Fruit fly (Drosophila melanogaster) whole organism, pupa: ENCODE data around the gene Ptip.

Source experiments
- CG10348 ChIP-seq: fragments of 200-800 bp; sonication (Bioruptor generic); IDR thresholded peaks from 2 replicates; pipeline ENCODE4 v1.3.6; 2022; ENCODE audit warnings: missing biosample characterization, missing genetic modification characterization
- CG12605 ChIP-seq: fragments of 200-800 bp; sonication (Bioruptor generic); IDR thresholded peaks from 2 replicates; pipeline ENCODE4 v1.3.6; 2022; ENCODE audit warnings: missing biosample characterization, missing genetic modification characterization
- CG13204 ChIP-seq: fragments of 200-800 bp; sonication (Bioruptor generic); optimal IDR thresholded peaks from 2 replicates; lab custom pipeline; 2018; ENCODE audit warnings: missing biosample characterization, mild to moderate bottlenecking, missing genetic modification characterization, moderate library complexity
- CG14655 ChIP-seq: fragments of 200-800 bp; sonication (Bioruptor generic); optimal IDR thresholded peaks from 3 replicates; lab custom pipeline; 2017; ENCODE audit warnings: mild to moderate bottlenecking, missing biosample characterization, missing genetic modification reagents, missing genetic modification characterization
- CG15710 ChIP-seq: fragments of 200-800 bp; sonication (Bioruptor generic); optimal IDR thresholded peaks from 2 replicates; lab custom pipeline; 2018; ENCODE audit warnings: missing biosample characterization, mild to moderate bottlenecking, missing genetic modification characterization, moderate library complexity
- CG17806 ChIP-seq: fragments of 200-800 bp; sonication (Bioruptor generic); optimal IDR thresholded peaks from 2 replicates; lab custom pipeline; 2018; ENCODE audit warnings: missing biosample characterization, mild to moderate bottlenecking, missing genetic modification characterization, moderate library complexity
- CG32121 ChIP-seq: fragments of 200-800 bp; sonication (Bioruptor generic); IDR thresholded peaks from 2 replicates; pipeline ENCODE4 v1.3.6; 2022; ENCODE audit warnings: missing biosample characterization, missing genetic modification characterization
- CG34367 ChIP-seq: fragments of 200-800 bp; sonication (Bioruptor generic); optimal IDR thresholded peaks from 2 replicates; lab custom pipeline; 2018; ENCODE audit warnings: missing biosample characterization, mild to moderate bottlenecking, missing genetic modification characterization
- CG4496 ChIP-seq: fragments of 200-800 bp; sonication (Bioruptor generic); IDR thresholded peaks from 3 replicates; pipeline ENCODE4 v1.3.6; 2022; ENCODE audit warnings: missing biosample characterization, missing genetic modification characterization
- CG8159 ChIP-seq: fragments of 200-800 bp; sonication (Bioruptor generic); optimal IDR thresholded peaks from 3 replicates; lab custom pipeline; 2018; ENCODE audit warnings: missing biosample characterization, mild to moderate bottlenecking, missing genetic modification characterization, moderate library complexity
- CG8301 ChIP-seq: fragments of 200-800 bp; sonication (Bioruptor generic); optimal IDR thresholded peaks from 2 replicates; lab custom pipeline; 2018; ENCODE audit warnings: missing biosample characterization, mild to moderate bottlenecking, missing genetic modification characterization
- CG9948 ChIP-seq: fragments of 200-800 bp; sonication (Bioruptor generic); optimal IDR thresholded peaks from 2 replicates; lab custom pipeline; 2018; ENCODE audit warnings: missing biosample characterization, mild to moderate bottlenecking, missing genetic modification characterization, moderate library complexity
- D1 ChIP-seq: fragments of 200-800 bp; sonication (Bioruptor generic); optimal IDR thresholded peaks from 2 replicates; lab custom pipeline; 2018; ENCODE audit warnings: missing biosample characterization, mild to moderate bottlenecking, missing genetic modification characterization, moderate library complexity
- EcR ChIP-seq: fragments of 200-800 bp; sonication (Bioruptor generic); optimal IDR thresholded peaks from 3 replicates; lab custom pipeline; 2019; ENCODE audit warnings: missing biosample characterization, missing genetic modification characterization, mild to moderate bottlenecking, moderate library complexity, missing genetic modification reagents
- Ets98B ChIP-seq: fragments of 200-800 bp; sonication (Bioruptor generic); IDR thresholded peaks from 2 replicates; pipeline ENCODE4 v1.3.6; 2022; ENCODE audit warnings: missing biosample characterization, missing genetic modification characterization
- Pif1A ChIP-seq: fragments of 200-800 bp; sonication (Bioruptor generic); optimal IDR thresholded peaks from 3 replicates; lab custom pipeline; 2016; ENCODE audit warnings: missing biosample characterization, missing genetic modification characterization
- Pif1B ChIP-seq: fragments of 200-800 bp; sonication (Bioruptor generic); optimal IDR thresholded peaks from 3 replicates; lab custom pipeline; 2016; ENCODE audit warnings: missing biosample characterization, missing genetic modification characterization
- Snoo ChIP-seq: fragments of 200-800 bp; sonication (Bioruptor generic); optimal IDR thresholded peaks from 3 replicates; lab custom pipeline; 2017; ENCODE audit warnings: missing biosample characterization, mild to moderate bottlenecking, missing genetic modification characterization, inconsistent platforms
- fd96Ca ChIP-seq: fragments of 200-800 bp; sonication (Bioruptor generic); IDR thresholded peaks from 3 replicates; pipeline ENCODE4 v1.3.6; 2022; ENCODE audit warnings: missing biosample characterization, missing genetic modification characterization
- gl ChIP-seq: fragments of 200-800 bp; sonication (Bioruptor generic); optimal IDR thresholded peaks from 2 replicates; lab custom pipeline; 2018; ENCODE audit warnings: missing biosample characterization, mild to moderate bottlenecking, missing genetic modification characterization
- rn ChIP-seq: fragments of 200-800 bp; sonication (Bioruptor generic); IDR thresholded peaks from 2 replicates; pipeline ENCODE4 v1.3.6; 2022; ENCODE audit warnings: missing biosample characterization, missing genetic modification characterization

The Ptip gene

dm6 chr3L:14034476-14034875 lies 5.6 kb upstream of the Ptip start, which contains the start of gene CG6661:
Gene CG6661 (plus strand): TSS chr3L:14034776.
- TF ChIP-seq Pif1A (no peak), CG4496 (GFP tag; lab: Robert Waterston, UW) (no peak)
- TF ChIP-seq, all 21 proteins: peak for 0

DNA sequence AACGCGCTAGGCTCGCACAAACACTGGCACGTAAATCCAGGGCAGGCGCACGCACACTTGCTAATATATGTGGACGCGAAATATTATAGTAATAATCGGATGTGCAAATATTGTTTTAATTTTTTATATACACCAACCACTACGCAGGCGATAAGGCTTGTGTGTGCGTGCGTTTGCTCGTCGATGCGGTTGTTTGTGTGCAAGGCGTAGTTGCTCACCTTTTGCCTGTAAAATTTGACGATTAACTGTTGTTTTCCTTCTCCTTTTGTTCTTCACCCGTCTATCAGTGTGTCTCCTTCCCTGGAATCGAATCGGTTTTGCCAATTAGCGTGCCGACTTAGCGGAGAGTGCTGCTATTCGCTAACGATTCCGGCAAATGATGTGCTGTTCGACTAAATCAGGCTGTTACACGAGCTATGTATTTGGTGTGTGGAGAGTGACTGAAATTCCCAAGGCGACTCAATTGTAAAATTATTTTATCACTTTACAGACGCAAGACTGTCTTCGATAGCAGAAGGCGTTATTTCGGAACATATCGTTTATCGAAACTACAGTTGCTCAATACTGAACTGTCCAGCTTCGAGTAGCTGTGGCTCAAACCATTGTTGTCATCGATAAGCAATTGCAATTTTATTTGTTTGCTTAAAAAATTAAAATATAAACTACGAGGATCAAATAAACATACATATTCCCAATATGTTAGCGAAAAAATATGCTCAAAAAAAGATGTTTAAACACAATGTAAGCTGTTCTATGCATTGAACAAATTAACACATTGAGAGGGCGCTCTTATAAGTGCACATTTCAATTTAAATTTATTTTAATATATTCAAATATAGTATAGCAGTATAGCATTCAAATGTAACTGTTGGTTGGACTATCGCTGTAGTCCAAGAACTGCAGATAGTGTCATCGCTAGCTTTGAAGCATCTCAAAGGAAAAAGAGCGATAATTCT lies 2.5 kb upstream of the Ptip start, which contains the start of the genes CG6650 and endos:
Gene CG6650, plus strand, starts transcription at position 280 of the 956 bp plus-strand sequence.
Gene endos, minus strand, starts transcription at position 536 of the 956 bp plus-strand sequence.
- TF ChIP-seq Pif1B (GFP tag; lab: Kevin White, UChicago) (no peak), CG34367 (no peak), CG32121 (peak; percentile 38; the same call in 1 of the 2 replicates), fd96Ca (GFP tag; lab: Robert Waterston, UW) (no peak), CG17806 (tag; lab: Kevin White, UChicago) (peak; percentile 5), CG12605 (GFP tag; lab: Robert Waterston, UW) (no peak), CG8159 (tag; lab: Kevin White, UChicago) (peak; percentile 21), CG4496 (GFP tag; lab: Robert Waterston, UW) (peak; percentile 51; the same call in 1 of the 3 replicates), CG8301 (tag; lab: Kevin White, UChicago) (peak; percentile 47), EcR (GFP tag; lab: Kevin White, UChicago) (no peak), CG15710 (tag; lab: Kevin White, UChicago) (peak; percentile 40), D1 (tag; lab: Kevin White, UChicago) (no peak), gl (peak; percentile 18), CG10348 (GFP tag; lab: Robert Waterston, UW) (no peak), Pif1A (no peak), CG14655 (peak; percentile 20), CG9948 (peak; percentile 4), rn (GFP tag; lab: Robert Waterston, UW) (no peak), Snoo (tag; lab: Kevin White, UChicago) (peak; percentile 5), CG13204 (peak; percentile 25), Ets98B (0 out of 2 replicates have a peak, but pooled peaks have one; percentile 5)

DNA sequence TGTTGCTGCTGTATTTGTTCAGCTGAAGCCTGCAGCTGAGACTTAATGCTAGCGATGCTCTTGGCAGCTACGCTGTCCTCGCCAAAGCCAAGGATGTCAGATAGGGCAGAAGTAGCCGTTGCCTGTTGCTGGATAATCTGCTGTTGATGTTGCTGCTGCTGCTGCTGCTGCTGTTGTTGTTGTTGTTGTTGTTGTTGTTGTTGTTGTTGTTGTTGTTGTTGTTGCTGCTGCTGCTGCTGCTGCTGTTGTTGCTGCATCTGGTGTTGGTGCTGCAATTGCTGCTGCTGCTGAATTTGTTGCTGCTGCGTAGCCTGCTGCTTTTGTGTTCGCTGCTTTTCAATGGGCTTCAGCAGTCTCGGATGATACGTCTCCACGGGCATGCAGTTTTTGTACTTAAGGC lies 1.4 kb downstream of the Ptip start:
- TF ChIP-seq gl (no peak), CG9948 (no peak), CG13204 (no peak), CG4496 (GFP tag; lab: Robert Waterston, UW) (no peak), CG14655 (no peak), CG8159 (tag; lab: Kevin White, UChicago) (no peak), Snoo (tag; lab: Kevin White, UChicago) (no peak), CG8301 (tag; lab: Kevin White, UChicago) (no peak), Ets98B (no peak), Pif1A (no peak), CG10348 (GFP tag; lab: Robert Waterston, UW) (no peak)
- TF ChIP-seq, all 21 proteins: peak for 0

- TF ChIP-seq fd96Ca (GFP tag; lab: Robert Waterston, UW) = no peak
- TF ChIP-seq EcR (GFP tag; lab: Kevin White, UChicago) = no peak
- TF ChIP-seq CG34367 = no peak
- TF ChIP-seq rn (GFP tag; lab: Robert Waterston, UW) = no peak
- TF ChIP-seq CG9948 = no peak
- no peak for TF ChIP-seq Ets98B
- TF ChIP-seq CG13204 = no peak
- TF ChIP-seq Pif1B (GFP tag; lab: Kevin White, UChicago) = no peak
- TF ChIP-seq CG32121 = no peak
- no peak for TF ChIP-seq CG14655
- TF ChIP-seq CG4496 (GFP tag; lab: Robert Waterston, UW) = no peak
- TF ChIP-seq Pif1A = no peak
Observed at dm6 chr3L:14025736-14026135, 3.2 kb downstream of the Ptip start.

DNA sequence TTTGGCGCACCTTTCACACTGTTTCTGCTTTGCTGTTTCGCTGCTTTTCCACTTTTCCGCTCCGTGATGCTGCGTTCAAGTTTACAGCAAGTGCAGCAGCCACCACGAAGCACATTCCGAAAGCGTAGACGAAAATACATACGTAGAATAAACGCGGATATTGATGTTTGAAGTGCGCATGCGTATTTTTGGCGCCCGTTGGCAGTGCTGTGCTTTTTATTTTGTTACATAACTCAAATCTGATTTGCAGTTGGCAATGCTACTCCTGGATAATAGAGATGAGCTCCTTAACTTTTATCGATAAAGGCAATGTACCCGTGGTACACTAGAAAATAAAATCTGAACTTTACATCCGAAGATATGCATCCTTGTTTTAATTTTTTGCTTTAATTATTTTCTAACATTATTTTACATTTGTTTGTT lies 22.2 kb downstream of the Ptip start:
- TF ChIP-seq Pif1A (no peak), CG12605 (GFP tag; lab: Robert Waterston, UW) (0 out of 2 replicates have a peak, but pooled peaks have one; percentile 8), Ets98B (peak; percentile 15)
- TF ChIP-seq, all 21 proteins: peak for 2

DNA sequence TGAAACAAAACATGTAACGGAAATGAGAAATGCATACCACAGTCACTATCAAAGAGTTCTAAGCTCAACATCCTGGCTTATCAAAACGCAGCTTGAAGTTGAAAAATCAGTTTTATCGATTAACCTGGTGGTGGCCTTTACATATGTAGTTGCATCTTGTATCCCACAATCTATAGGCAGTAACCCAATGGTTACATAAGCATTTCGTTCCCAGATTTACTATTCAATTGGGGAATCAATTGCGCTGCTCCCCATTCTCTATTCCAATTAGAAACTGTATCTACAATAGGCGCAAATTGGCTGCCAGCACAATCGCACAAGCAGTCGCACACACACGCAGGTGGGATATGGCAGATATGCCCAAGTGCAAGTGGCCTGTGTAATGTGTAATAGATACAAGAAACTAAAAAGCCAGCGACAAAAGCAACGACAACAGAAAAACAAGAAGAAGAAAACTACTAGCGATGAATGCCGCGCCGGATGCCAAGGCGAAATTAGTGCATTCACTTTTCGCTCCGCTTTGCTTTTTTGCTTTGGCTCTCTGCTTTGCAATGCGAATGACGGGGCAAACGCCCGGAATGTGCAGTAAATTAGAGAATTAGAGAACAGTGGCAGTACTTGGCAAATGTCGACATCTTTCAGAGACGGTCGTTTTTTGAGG lies 23.2 kb downstream of the Ptip start:
- TF ChIP-seq CG4496 (GFP tag; lab: Robert Waterston, UW) = peak; percentile 19; the same call in 1 of the 3 replicates
- TF ChIP-seq Snoo (tag; lab: Kevin White, UChicago) = no peak
